Fruit fly (Drosophila melanogaster): ENCODE results near the gene CG5577.

Gene CG5577

dm6 chr3L:17856655-17857479 is 15.6 kb upstream of the CG5577 start, which contains the start of gene CG5535 (continued):
- TF ChIP-seq CG2120 (GFP tag; optimal IDR thresholded peaks at IDR 0.05) = peak; percentile 74
- peak; percentile 51 for TF ChIP-seq CG3847 (GFP tag; IDR thresholded peaks at IDR 0.05)
- no peak for TF ChIP-seq z (GFP tag; IDR thresholded peaks at IDR 0.05)
- TF ChIP-seq CG6791 (GFP tag; IDR thresholded peaks at IDR 0.05; ENCODE audit: partially characterized antibody) = peak; percentile 52; the same call in 1 of the 3 replicates
- TF ChIP-seq amos (GFP tag; IDR thresholded peaks at IDR 0.05; ENCODE audit: partially characterized antibody) = no peak
- TF ChIP-seq peb (GFP tag; IDR thresholded peaks at IDR 0.05) = 0 out of 2 replicates have a peak, but pooled peaks have one; percentile 39
- TF ChIP-seq ATbp (GFP tag; optimal IDR thresholded peaks at IDR 0.05) = peak; percentile 51
- TF ChIP-seq Asciz (GFP tag; optimal IDR thresholded peaks at IDR 0.05) = peak; percentile 69
- peak; percentile 24 for TF ChIP-seq Myb (GFP tag; optimal IDR thresholded peaks at IDR 0.05)
- peak; percentile 56 for TF ChIP-seq caup (GFP tag; optimal IDR thresholded peaks at IDR 0.05; ENCODE audit: severe bottlenecking)
- peak; percentile 24 for TF ChIP-seq fd102C (GFP tag; optimal IDR thresholded peaks at IDR 0.05)
- peak in 1 of 2 experiments; percentile 82 for TF ChIP-seq Hr51 (GFP tag; optimal IDR thresholded peaks at IDR 0.05)
- TF ChIP-seq D19B (GFP tag; optimal IDR thresholded peaks at IDR 0.05) = peak; percentile 49
- peak; percentile 71 for TF ChIP-seq sug (tag; optimal IDR thresholded peaks at IDR 0.05)
- peak; percentile 68; the same call in 1 of the 2 replicates for TF ChIP-seq aop (GFP tag; IDR thresholded peaks at IDR 0.05)
- 0 out of 2 replicates have a peak, but pooled peaks have one; percentile 17 for TF ChIP-seq CG8765 (GFP tag; IDR thresholded peaks at IDR 0.05)
- TF ChIP-seq CG2889 (GFP tag; IDR thresholded peaks at IDR 0.05) = 0 out of 3 replicates have a peak, but pooled peaks have one; percentile 23
- peak; percentile 40 for TF ChIP-seq CG13894 (tag; optimal IDR thresholded peaks at IDR 0.05)
- no peak for TF ChIP-seq hb (GFP tag; IDR thresholded peaks at IDR 0.05; ENCODE audit: partially characterized antibody)
- peak; percentile 76; the same call in 2 of the 3 replicates for TF ChIP-seq zfh1 (GFP tag; IDR thresholded peaks at IDR 0.05)
- TF ChIP-seq bowl (GFP tag; IDR thresholded peaks at IDR 0.05) = no peak
- peak; percentile 43 for TF ChIP-seq CG31365 (tag; optimal IDR thresholded peaks at IDR 0.05)
- TF ChIP-seq dati (GFP tag; IDR thresholded peaks at IDR 0.05) = 0 out of 2 replicates have a peak, but pooled peaks have one; percentile 20
- no peak for TF ChIP-seq pan (optimal IDR thresholded peaks at IDR 0.05)
- peak in 1 of 2 experiments; percentile 61 for TF ChIP-seq pan (GFP tag; optimal IDR thresholded peaks at IDR 0.05 in 1 of 2, IDR thresholded peaks at IDR 0.05 in 1 of 2)
- peak; percentile 91 for TF ChIP-seq CG9727 (GFP tag; optimal IDR thresholded peaks at IDR 0.05)
- peak; percentile 35 for TF ChIP-seq Jarid2 (GFP tag; optimal IDR thresholded peaks at IDR 0.05)
- peak; percentile 42 to 60 for TF ChIP-seq Trl (optimal IDR thresholded peaks at IDR 0.05)
- TF ChIP-seq Trl (GFP tag; optimal IDR thresholded peaks at IDR 0.05) = peak; percentile 69
- TF ChIP-seq CG7963 (GFP tag; IDR thresholded peaks at IDR 0.05; ENCODE audit: partially characterized antibody) = no peak
- TF ChIP-seq CG34224 (GFP tag; IDR thresholded peaks at IDR 0.05; ENCODE audit: partially characterized antibody) = 0 out of 3 replicates have a peak, but pooled peaks have one; percentile 14
- TF ChIP-seq trh (GFP tag; optimal IDR thresholded peaks at IDR 0.05) = peak; percentile 49
- no peak for TF ChIP-seq Dll (GFP tag; IDR thresholded peaks at IDR 0.05; ENCODE audit: partially characterized antibody)
- TF ChIP-seq CG8359 (GFP tag; optimal IDR thresholded peaks at IDR 0.05; ENCODE audit: borderline replicate concordance) = peak; percentile 48
- TF ChIP-seq luna (GFP tag; optimal IDR thresholded peaks at IDR 0.05) = no peak
- TF ChIP-seq CrebB (tag; optimal IDR thresholded peaks at IDR 0.05) = no peak
- TF ChIP-seq ken (GFP tag; IDR thresholded peaks at IDR 0.05) = peak; percentile 87
- no peak for TF ChIP-seq emc (GFP tag; optimal IDR thresholded peaks at IDR 0.05)
- no peak for TF ChIP-seq CG7271 (tag; optimal IDR thresholded peaks at IDR 0.05)
- peak; percentile 94 for TF ChIP-seq tio (GFP tag; optimal IDR thresholded peaks at IDR 0.05)
- TF ChIP-seq NC2α (GFP tag; optimal IDR thresholded peaks at IDR 0.05) = no peak
- peak; percentile 90 for TF ChIP-seq gem (tag; optimal IDR thresholded peaks at IDR 0.05)
- peak; percentile 55 for TF ChIP-seq CG6272 (GFP tag; IDR thresholded peaks at IDR 0.05)
- TF ChIP-seq CG11456 (GFP tag; IDR thresholded peaks at IDR 0.05) = peak; percentile 77
- TF ChIP-seq CG5180 (GFP tag; optimal IDR thresholded peaks at IDR 0.05) = peak; percentile 65
- TF ChIP-seq Stat92E (GFP tag; optimal IDR thresholded peaks at IDR 0.05) = peak in 1 of 3 experiments; percentile 12
- peak; percentile 56 for TF ChIP-seq CG30431 (GFP tag; optimal IDR thresholded peaks at IDR 0.05)

Measured in whole organism, embryonic.